Worm (Caenorhabditis elegans): ENCODE measurements around the gene bgnt-1.4.

The bgnt-1.4 gene

ce11 chrV:4722314-4722713, 38.5 kb upstream of the bgnt-1.4 start, which contains the start of gene F39G3.5:
Gene F39G3.5 (plus strand): TSS chrV:4722614.
- no peak for TF ChIP-seq F37D6.2 (tag; optimal IDR thresholded peaks at IDR 0.05)
- no peak for TF ChIP-seq mes-2 (tag; optimal IDR thresholded peaks at IDR 0.05; ENCODE audit: poor library complexity, severe bottlenecking)
- TF ChIP-seq fkh-10 (GFP tag; optimal IDR thresholded peaks at IDR 0.05), result no peak
- TF ChIP-seq spr-1 (tag; optimal IDR thresholded peaks at IDR 0.05), result no peak
- no peak for TF ChIP-seq daf-19 (GFP tag; conservative IDR thresholded peaks at IDR 0.05)
- no peak for TF ChIP-seq zfp-2 (tag; optimal IDR thresholded peaks at IDR 0.05)
- TF ChIP-seq skn-1 (tag; optimal IDR thresholded peaks at IDR 0.05), result no peak
- no peak for TF ChIP-seq pha-4 (GFP tag; IDR thresholded peaks at IDR 0.05)
- TF ChIP-seq pha-4 (tag; optimal IDR thresholded peaks at IDR 0.05), result no peak
- no peak for TF ChIP-seq nhr-77 (tag; optimal IDR thresholded peaks at IDR 0.05)
- TF ChIP-seq rbr-2 (tag; optimal IDR thresholded peaks at IDR 0.05), result no peak

ce11 chrV:4724453-4724852, 36.3 kb upstream of the bgnt-1.4 start, which contains the start of gene F39G3.4:
Gene F39G3.4 (plus strand): TSS chrV:4724753.
- TF ChIP-seq Y75B8A.6 (GFP tag; IDR thresholded peaks at IDR 0.05) (no peak), aha-1 (tag) (peak; percentile 30)

- TF ChIP-seq mxl-3 (GFP tag; optimal IDR thresholded peaks at IDR 0.05) (peak; percentile 65), aha-1 (tag) (peak; percentile 80), ctbp-1 (GFP tag; IDR thresholded peaks at IDR 0.05) (0 out of 2 replicates have a peak, but pooled peaks have one; percentile 11), nhr-28 (tag; optimal IDR thresholded peaks at IDR 0.05) (peak; percentile 48), unc-62 (GFP tag; optimal IDR thresholded peaks at IDR 0.05 in 1 of 2) (peak in 1 of 2 experiments; percentile 99), unc-62 (tag; optimal IDR thresholded peaks at IDR 0.05) (no peak), egl-43 (GFP tag; IDR thresholded peaks at IDR 0.05) (no peak), lsy-2 (tag; optimal IDR thresholded peaks at IDR 0.05) (peak in 1 of 2 experiments; percentile 29), saeg-2 (GFP tag; IDR thresholded peaks at IDR 0.05) (0 out of 2 replicates have a peak, but pooled peaks have one; percentile 25), hmg-1.1 (GFP tag; IDR thresholded peaks at IDR 0.05) (peak; percentile 53; the same call in 1 of the 2 replicates), ztf-7 (tag; optimal IDR thresholded peaks at IDR 0.05) (no peak), lin-39 (tag; optimal IDR thresholded peaks at IDR 0.05) (no peak), dmd-6 (GFP tag; IDR thresholded peaks at IDR 0.05) (peak; percentile 58), hlh-30 (tag; optimal IDR thresholded peaks at IDR 0.05; ENCODE audit: insufficient read depth) (peak; percentile 29), ceh-20 (GFP tag; IDR thresholded peaks at IDR 0.05) (0 out of 2 replicates have a peak, but pooled peaks have one; percentile 43), nhr-11 (tag; optimal IDR thresholded peaks at IDR 0.05) (peak; percentile 16), dve-1 (tag; optimal IDR thresholded peaks at IDR 0.05; ENCODE audit: insufficient read depth) (no peak), daf-12 (tag; optimal IDR thresholded peaks at IDR 0.05) (no peak), duxl-1 (tag; optimal IDR thresholded peaks at IDR 0.05; ENCODE audit: poor library complexity) (no peak), hlh-11 (tag; optimal IDR thresholded peaks at IDR 0.05) (peak; percentile 28), daf-16 (GFP tag; optimal IDR thresholded peaks at IDR 0.05) (no peak), daf-16 (tag; optimal IDR thresholded peaks at IDR 0.05) (no peak), mep-1 (tag; optimal IDR thresholded peaks at IDR 0.05) (peak; percentile 19)
Measured at ce11 chrV:4730075-4730474, 30.7 kb upstream of the bgnt-1.4 start, which contains the start of gene tig-2. Gene tig-2 (minus strand): TSS chrV:4730161.

ce11 chrV:4731154-4731961, 29.4 kb upstream of the bgnt-1.4 start, which contains the start of gene F39G3.3:
Gene F39G3.3 (plus strand): TSS chrV:4731911.
- TF ChIP-seq lin-29 (GFP tag; IDR thresholded peaks at IDR 0.05) (no peak), lsy-2 (tag; optimal IDR thresholded peaks at IDR 0.05) (peak in 1 of 2 experiments; percentile 55), lin-38 (GFP tag; IDR thresholded peaks at IDR 0.05) (peak; percentile 73), unc-130 (GFP tag; optimal IDR thresholded peaks at IDR 0.05) (peak; percentile 68), T26A8.4 (GFP tag; IDR thresholded peaks at IDR 0.05) (no peak), rbr-2 (tag; optimal IDR thresholded peaks at IDR 0.05) (peak; percentile 50), hlh-11 (tag; optimal IDR thresholded peaks at IDR 0.05) (peak; percentile 14), madf-5 (GFP tag; IDR thresholded peaks at IDR 0.05) (0 out of 4 replicates have a peak, but pooled peaks of 1 of the 2 experiments have one; percentile 21), daf-19 (GFP tag; conservative IDR thresholded peaks at IDR 0.05) (no peak), zip-11 (GFP tag; IDR thresholded peaks at IDR 0.05) (no peak), mes-2 (tag; optimal IDR thresholded peaks at IDR 0.05; ENCODE audit: poor library complexity, severe bottlenecking) (peak; percentile 86), nhr-11 (tag; optimal IDR thresholded peaks at IDR 0.05) (no peak), duxl-1 (tag; optimal IDR thresholded peaks at IDR 0.05; ENCODE audit: poor library complexity) (peak; percentile 58), dpl-1 (GFP tag; optimal IDR thresholded peaks at IDR 0.05) (peak; percentile 30), nhr-28 (tag; optimal IDR thresholded peaks at IDR 0.05) (peak; percentile 47), F49E8.2 (tag; optimal IDR thresholded peaks at IDR 0.05; ENCODE audit: borderline replicate concordance) (peak; percentile 84), mep-1 (tag; optimal IDR thresholded peaks at IDR 0.05) (peak; percentile 81), dve-1 (tag; optimal IDR thresholded peaks at IDR 0.05; ENCODE audit: insufficient read depth) (peak; percentile 45), ztf-11 (tag; optimal IDR thresholded peaks at IDR 0.05) (no peak)

All from whole organism, L4 larva.